Worm (Caenorhabditis elegans): ENCODE results near the gene T23G4.127.

The T23G4.127 gene

DNA sequence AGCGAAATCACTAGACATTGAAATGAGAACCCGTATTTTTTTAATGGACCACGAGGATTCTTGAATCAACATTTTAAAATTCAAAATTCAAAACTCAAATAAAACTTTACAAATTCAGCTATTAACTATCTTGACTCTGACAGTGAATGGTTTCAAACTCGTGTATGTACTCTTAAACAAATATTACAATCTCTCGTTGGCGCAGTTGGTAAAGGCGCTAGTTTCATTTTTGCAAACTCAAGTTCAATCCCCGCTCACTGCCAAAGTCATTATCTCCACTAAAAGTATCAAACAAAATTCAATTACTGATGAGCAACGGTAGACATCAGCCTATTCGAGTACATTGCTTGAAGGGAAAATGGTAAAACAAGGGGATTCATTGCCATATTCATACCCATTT is 3.0 kb upstream of the T23G4.127 start:
- peak; percentile 6 for TF ChIP-seq cnd-1 (tag; optimal IDR thresholded peaks at IDR 0.05)
- TF ChIP-seq nhr-28 (tag; optimal IDR thresholded peaks at IDR 0.05), result no peak

- no peak for TF ChIP-seq nhr-2 (tag; optimal IDR thresholded peaks at IDR 0.05)
- TF ChIP-seq nhr-237 (tag; optimal IDR thresholded peaks at IDR 0.05), result no peak
- TF ChIP-seq blmp-1 (tag; optimal IDR thresholded peaks at IDR 0.05), result no peak
- no peak for TF ChIP-seq unc-39 (tag; optimal IDR thresholded peaks at IDR 0.05)
- TF ChIP-seq snpc-4 (tag; optimal IDR thresholded peaks at IDR 0.05), result no peak
- no peak for TF ChIP-seq unc-120 (tag; optimal IDR thresholded peaks at IDR 0.05; ENCODE audit: poor library complexity, severe bottlenecking)
- no peak for TF ChIP-seq pha-4 (tag; optimal IDR thresholded peaks at IDR 0.05)
- TF ChIP-seq ces-1 (GFP tag; optimal IDR thresholded peaks at IDR 0.05), result no peak
Measured at ce11 chrIV:13700847-13701246, 2.3 kb upstream of the T23G4.127 start.

- TF ChIP-seq lsy-2 (tag; optimal IDR thresholded peaks at IDR 0.05), result no peak
- TF ChIP-seq mls-2 (tag; optimal IDR thresholded peaks at IDR 0.05), result no peak
- TF ChIP-seq nhr-237 (tag; optimal IDR thresholded peaks at IDR 0.05), result no peak
- TF ChIP-seq flh-1 (GFP tag; optimal IDR thresholded peaks at IDR 0.05), result no peak
- peak; percentile 56 for TF ChIP-seq mab-5 (tag; optimal IDR thresholded peaks at IDR 0.05)
- no peak for TF ChIP-seq ztf-11 (tag; optimal IDR thresholded peaks at IDR 0.05)
- no peak for TF ChIP-seq unc-39 (tag; optimal IDR thresholded peaks at IDR 0.05)
- TF ChIP-seq mep-1 (tag; optimal IDR thresholded peaks at IDR 0.05), result no peak
- no peak for TF ChIP-seq nhr-2 (tag; optimal IDR thresholded peaks at IDR 0.05)
- peak; percentile 98 for TF ChIP-seq unc-62 (GFP tag; optimal IDR thresholded peaks at IDR 0.05)
- TF ChIP-seq elt-1 (tag; optimal IDR thresholded peaks at IDR 0.05; ENCODE audit: borderline replicate concordance, insufficient read depth), result peak; percentile 87
- TF ChIP-seq cnd-1 (tag; optimal IDR thresholded peaks at IDR 0.05), result no peak
- no peak for TF ChIP-seq ceh-83 (GFP tag; optimal IDR thresholded peaks at IDR 0.05)
- no peak for TF ChIP-seq lin-32 (GFP tag; optimal IDR thresholded peaks at IDR 0.05)
- no peak for TF ChIP-seq ces-1 (GFP tag; optimal IDR thresholded peaks at IDR 0.05)
- no peak for TF ChIP-seq bed-3 (GFP tag; optimal IDR thresholded peaks at IDR 0.05)
- TF ChIP-seq ceh-39 (tag; optimal IDR thresholded peaks at IDR 0.05), result no peak
- no peak for TF ChIP-seq sem-2 (GFP tag; optimal IDR thresholded peaks at IDR 0.05)
- TF ChIP-seq lin-13 (tag; optimal IDR thresholded peaks at IDR 0.05), result no peak
- TF ChIP-seq hlh-1 (tag; optimal IDR thresholded peaks at IDR 0.05), result no peak
- TF ChIP-seq ham-2 (GFP tag; optimal IDR thresholded peaks at IDR 0.05), result no peak
- no peak for TF ChIP-seq ceh-43 (GFP tag; optimal IDR thresholded peaks at IDR 0.05)
- no peak for TF ChIP-seq zip-8 (tag; optimal IDR thresholded peaks at IDR 0.05)
- TF ChIP-seq snpc-4 (tag; optimal IDR thresholded peaks at IDR 0.05), result no peak
- no peak for TF ChIP-seq pha-4 (tag; optimal IDR thresholded peaks at IDR 0.05)
- TF ChIP-seq elt-3 (tag; optimal IDR thresholded peaks at IDR 0.05), result no peak
- peak; percentile 41 for TF ChIP-seq unc-120 (tag; optimal IDR thresholded peaks at IDR 0.05; ENCODE audit: poor library complexity, severe bottlenecking)
- no peak for TF ChIP-seq tbx-8 (GFP tag; optimal IDR thresholded peaks at IDR 0.05)
- no peak for TF ChIP-seq sptf-1 (tag; optimal IDR thresholded peaks at IDR 0.05)
- TF ChIP-seq nhr-28 (tag; optimal IDR thresholded peaks at IDR 0.05), result no peak
Measured at ce11 chrIV:13699384-13699788, 883 bp upstream of the T23G4.127 start.

DNA sequence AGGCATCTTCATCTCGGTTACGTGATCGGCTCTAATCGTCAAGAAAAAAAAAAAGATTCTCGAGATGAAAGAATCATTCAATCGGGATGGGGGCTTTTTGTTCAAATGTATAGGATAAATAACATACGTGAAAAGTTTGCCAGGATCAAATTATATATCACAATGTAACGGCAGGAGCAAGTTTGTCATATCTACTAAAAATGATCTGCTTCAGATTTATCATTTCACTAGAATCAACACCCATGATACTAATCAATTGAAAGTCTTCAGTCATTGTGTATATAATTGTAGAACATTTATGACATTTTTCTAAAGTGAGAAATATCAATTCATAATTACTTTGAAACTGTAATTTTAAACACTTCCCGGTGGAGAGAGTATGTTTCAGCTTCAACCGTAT is 1.6 kb downstream of the T23G4.127 start:
- TF ChIP-seq hlh-1 (tag; optimal IDR thresholded peaks at IDR 0.05) (no peak), unc-62 (GFP tag; optimal IDR thresholded peaks at IDR 0.05) (no peak), mep-1 (tag; optimal IDR thresholded peaks at IDR 0.05) (no peak), mab-5 (tag; optimal IDR thresholded peaks at IDR 0.05) (no peak), nhr-28 (tag; optimal IDR thresholded peaks at IDR 0.05) (no peak), ces-1 (GFP tag; optimal IDR thresholded peaks at IDR 0.05) (no peak), snpc-4 (tag; optimal IDR thresholded peaks at IDR 0.05) (no peak), ceh-43 (GFP tag; optimal IDR thresholded peaks at IDR 0.05) (no peak), cnd-1 (tag; optimal IDR thresholded peaks at IDR 0.05) (no peak), elt-1 (tag; optimal IDR thresholded peaks at IDR 0.05; ENCODE audit: borderline replicate concordance, insufficient read depth) (no peak), bed-3 (GFP tag; optimal IDR thresholded peaks at IDR 0.05) (no peak), zip-8 (tag; optimal IDR thresholded peaks at IDR 0.05) (no peak), lin-13 (tag; optimal IDR thresholded peaks at IDR 0.05) (no peak)

ce11 chrIV:13695720-13696364 is 2.7 kb downstream of the T23G4.127 start:
- TF ChIP-seq cnd-1 (tag; optimal IDR thresholded peaks at IDR 0.05) (no peak), sem-2 (GFP tag; optimal IDR thresholded peaks at IDR 0.05) (no peak), mab-5 (tag; optimal IDR thresholded peaks at IDR 0.05) (peak; percentile 70), unc-39 (tag; optimal IDR thresholded peaks at IDR 0.05) (no peak), zip-8 (tag; optimal IDR thresholded peaks at IDR 0.05) (no peak), unc-62 (GFP tag; optimal IDR thresholded peaks at IDR 0.05) (peak; percentile 99), mls-2 (tag; optimal IDR thresholded peaks at IDR 0.05) (no peak), lin-13 (tag; optimal IDR thresholded peaks at IDR 0.05) (no peak), lin-32 (GFP tag; optimal IDR thresholded peaks at IDR 0.05) (no peak), hlh-1 (tag; optimal IDR thresholded peaks at IDR 0.05) (peak; percentile 44), snpc-4 (tag; optimal IDR thresholded peaks at IDR 0.05) (no peak), ces-1 (GFP tag; optimal IDR thresholded peaks at IDR 0.05) (no peak), ceh-83 (GFP tag; optimal IDR thresholded peaks at IDR 0.05) (no peak), sptf-1 (tag; optimal IDR thresholded peaks at IDR 0.05) (no peak), ceh-43 (GFP tag; optimal IDR thresholded peaks at IDR 0.05) (no peak), pha-4 (tag; optimal IDR thresholded peaks at IDR 0.05) (no peak), lsy-2 (tag; optimal IDR thresholded peaks at IDR 0.05) (no peak), tbx-8 (GFP tag; optimal IDR thresholded peaks at IDR 0.05) (no peak), elt-3 (tag; optimal IDR thresholded peaks at IDR 0.05) (no peak), ztf-11 (tag; optimal IDR thresholded peaks at IDR 0.05) (no peak), mep-1 (tag; optimal IDR thresholded peaks at IDR 0.05) (no peak), drap-1 (GFP tag; optimal IDR thresholded peaks at IDR 0.05) (no peak), bed-3 (GFP tag; optimal IDR thresholded peaks at IDR 0.05) (no peak), M03D4.4 (tag; optimal IDR thresholded peaks at IDR 0.05) (no peak), ham-2 (GFP tag; optimal IDR thresholded peaks at IDR 0.05) (no peak), elt-1 (tag; optimal IDR thresholded peaks at IDR 0.05; ENCODE audit: borderline replicate concordance, insufficient read depth) (peak; percentile 29), blmp-1 (tag; optimal IDR thresholded peaks at IDR 0.05) (no peak), nhr-76 (tag; optimal IDR thresholded peaks at IDR 0.05) (no peak), nhr-28 (tag; optimal IDR thresholded peaks at IDR 0.05) (no peak), nhr-237 (tag; optimal IDR thresholded peaks at IDR 0.05) (no peak), flh-1 (GFP tag; optimal IDR thresholded peaks at IDR 0.05) (no peak)
